Worm (Caenorhabditis elegans): ENCODE results near the gene flh-3.
"Not testable (repeated sequence)": the region's sequence is repeated elsewhere in the genome, so short reads cannot be mapped to it uniquely, and the experiment has no call there.

The flh-3 gene

ce11 chrIV:9243670-9244069 is 26.2 kb upstream of the flh-3 start, which contains the start of gene rab-28:
Gene rab-28, minus strand, starts transcription at chrIV:9244012.
- TF ChIP-seq tbx-2 (tag; optimal IDR thresholded peaks at IDR 0.05) (no peak), ceh-9 (tag; optimal IDR thresholded peaks at IDR 0.05) (no peak), unc-55 (GFP tag; optimal IDR thresholded peaks at IDR 0.05) (no peak), fkh-6 (tag; optimal IDR thresholded peaks at IDR 0.05) (no peak), K09A11.1 (tag; optimal IDR thresholded peaks at IDR 0.05; ENCODE audit: insufficient read depth) (no peak), gmeb-2 (tag; optimal IDR thresholded peaks at IDR 0.05) (no peak), pat-9 (tag; optimal IDR thresholded peaks at IDR 0.05) (no peak), nhr-232 (tag; optimal IDR thresholded peaks at IDR 0.05) (no peak), odd-2 (tag; optimal IDR thresholded peaks at IDR 0.05) (no peak), nhr-11 (tag; optimal IDR thresholded peaks at IDR 0.05) (no peak), ceh-31 (tag; optimal IDR thresholded peaks at IDR 0.05) (no peak), hlh-15 (tag; optimal IDR thresholded peaks at IDR 0.05) (no peak)

ce11 chrIV:9245423-9245822 is 24.5 kb upstream of the flh-3 start, which contains the start of gene Y11D7A.5:
Gene Y11D7A.5, minus strand, starts transcription at chrIV:9245523.
- TF ChIP-seq ceh-2 (tag; optimal IDR thresholded peaks at IDR 0.05) (no peak), ama-1 (optimal IDR thresholded peaks at IDR 0.05) (no peak), sox-2 (GFP tag; IDR thresholded peaks at IDR 0.05) (no peak), dve-1 (tag; optimal IDR thresholded peaks at IDR 0.05) (no peak), fkh-6 (tag; optimal IDR thresholded peaks at IDR 0.05) (no peak), pqm-1 (tag; optimal IDR thresholded peaks at IDR 0.05) (no peak), unc-3 (GFP tag; conservative IDR thresholded peaks at IDR 0.05) (no peak), unc-3 (tag; optimal IDR thresholded peaks at IDR 0.05) (no peak), ceh-48 (tag; optimal IDR thresholded peaks at IDR 0.05) (no peak), unc-86 (tag; optimal IDR thresholded peaks at IDR 0.05) (no peak), hlh-13 (GFP tag; optimal IDR thresholded peaks at IDR 0.05) (no peak), ceh-14 (tag; optimal IDR thresholded peaks at IDR 0.05) (no peak), K02D7.2 (tag; optimal IDR thresholded peaks at IDR 0.05) (no peak), ets-4 (tag; optimal IDR thresholded peaks at IDR 0.05) (no peak), eyg-1 (tag; optimal IDR thresholded peaks at IDR 0.05) (no peak), F13H6.1 (tag; optimal IDR thresholded peaks at IDR 0.05) (no peak), zip-5 (tag; optimal IDR thresholded peaks at IDR 0.05) (no peak), elt-2 (tag; optimal IDR thresholded peaks at IDR 0.05) (no peak)

ce11 chrIV:9249219-9249618 is 20.7 kb upstream of the flh-3 start, which contains the start of gene Y11D7A.7:
Gene Y11D7A.7, plus strand, starts transcription at chrIV:9249519.
- TF ChIP-seq pag-3 (tag; optimal IDR thresholded peaks at IDR 0.05; ENCODE audit: borderline replicate concordance); fax-1 (tag; optimal IDR thresholded peaks at IDR 0.05); ceh-6 (GFP tag; optimal IDR thresholded peaks at IDR 0.05): not testable (repeated sequence)

- TF ChIP-seq sox-2 (GFP tag; IDR thresholded peaks at IDR 0.05) (no peak), elt-2 (tag; optimal IDR thresholded peaks at IDR 0.05) (no peak), tbx-7 (tag; optimal IDR thresholded peaks at IDR 0.05) (no peak), ref-2 (tag; optimal IDR thresholded peaks at IDR 0.05) (no peak), nhr-11 (tag; optimal IDR thresholded peaks at IDR 0.05) (no peak), pha-4 (tag; optimal IDR thresholded peaks at IDR 0.05) (no peak), ceh-48 (tag; optimal IDR thresholded peaks at IDR 0.05) (no peak), ceh-14 (tag; optimal IDR thresholded peaks at IDR 0.05) (no peak), unc-86 (tag; optimal IDR thresholded peaks at IDR 0.05) (no peak)
Observed at ce11 chrIV:9251079-9251478, 18.8 kb upstream of the flh-3 start, which contains the start of gene Y11D7A.8. Gene Y11D7A.8, plus strand, starts transcription at chrIV:9251379.

ce11 chrIV:9256017-9256416 is 13.9 kb upstream of the flh-3 start, which contains the start of gene Y11D7A.9:
Gene Y11D7A.9, minus strand, starts transcription at chrIV:9256117.
- TF ChIP-seq fax-1 (tag; optimal IDR thresholded peaks at IDR 0.05) = no peak
- no peak for TF ChIP-seq eyg-1 (tag; optimal IDR thresholded peaks at IDR 0.05)
- TF ChIP-seq che-1 (tag; optimal IDR thresholded peaks at IDR 0.05) = no peak
- TF ChIP-seq elt-4 (tag; optimal IDR thresholded peaks at IDR 0.05) = no peak
- TF ChIP-seq hlh-15 (tag; optimal IDR thresholded peaks at IDR 0.05) = no peak
- no peak for TF ChIP-seq rnt-1 (tag; optimal IDR thresholded peaks at IDR 0.05)
- TF ChIP-seq lin-11 (tag; optimal IDR thresholded peaks at IDR 0.05) = no peak
- TF ChIP-seq ttx-3 (tag; optimal IDR thresholded peaks at IDR 0.05) = no peak
- no peak for TF ChIP-seq C38D4.7 (GFP tag; optimal IDR thresholded peaks at IDR 0.05)
- TF ChIP-seq ceh-24 (tag; optimal IDR thresholded peaks at IDR 0.05) = no peak

Measured in whole organism, late embryonic.